Fruit fly (Drosophila melanogaster) whole organism, larva: Measurements from ENCODE around the gene CG16865.

Experiments
- noc ChIP-seq: fragments of 200-800 bp; sonication (Bioruptor generic); optimal IDR thresholded peaks from 3 replicates; lab custom pipeline; 2019; ENCODE audit warnings: missing biosample characterization, mild to moderate bottlenecking, missing genetic modification characterization, moderate library complexity

Gene CG16865

dm6 chr2L:13802075-13802639, 9.2 kb upstream of the CG16865 start:
- TF ChIP-seq noc (tag; lab: Kevin White, UChicago), result no peak

- no peak for TF ChIP-seq noc (tag; lab: Kevin White, UChicago)
Measured at dm6 chr2L:13803032-13803661, 8.2 kb upstream of the CG16865 start, which contains the start of gene CAH1. Gene CAH1, plus strand, starts transcription at chr2L:13803626.

- TF ChIP-seq noc (tag; lab: Kevin White, UChicago), result no peak
Measured at dm6 chr2L:13803805-13804560, 7.3 kb upstream of the CG16865 start.

- TF ChIP-seq noc (tag; lab: Kevin White, UChicago), result no peak
Measured at dm6 chr2L:13804561-13805067, 6.7 kb upstream of the CG16865 start.

dm6 chr2L:13805170-13805569, 6.2 kb upstream of the CG16865 start:
- no peak for TF ChIP-seq noc (tag; lab: Kevin White, UChicago)

- peak; percentile 32 for TF ChIP-seq noc (tag; lab: Kevin White, UChicago)
Measured at dm6 chr2L:13807097-13807496, 4.2 kb upstream of the CG16865 start.

dm6 chr2L:13807959-13808358, 3.4 kb upstream of the CG16865 start:
- no peak for TF ChIP-seq noc (tag; lab: Kevin White, UChicago)

- no peak for TF ChIP-seq noc (tag; lab: Kevin White, UChicago)
Measured at dm6 chr2L:13813156-13813555, 1.8 kb downstream of the CG16865 start, which contains the start of gene CG16888. Gene CG16888, minus strand, starts transcription at chr2L:13813256.

dm6 chr2L:13813604-13814178, 2.4 kb downstream of the CG16865 start, which contains the start of gene Sos:
Gene Sos, plus strand, starts transcription at chr2L:13813816.
- TF ChIP-seq noc (tag; lab: Kevin White, UChicago), result no peak

dm6 chr2L:13820176-13820575, 8.9 kb downstream of the CG16865 start:
- no peak for TF ChIP-seq noc (tag; lab: Kevin White, UChicago)

dm6 chr2L:13820948-13821347, 9.6 kb downstream of the CG16865 start, which contains the start of gene b:
Gene b, plus strand, starts transcription at chr2L:13821248.
- no peak for TF ChIP-seq noc (tag; lab: Kevin White, UChicago)

- no peak for TF ChIP-seq noc (tag; lab: Kevin White, UChicago)
Measured at dm6 chr2L:13827557-13827956, 16.2 kb downstream of the CG16865 start, which contains the start of gene PolG1. Gene PolG1, minus strand, starts transcription at chr2L:13827772.

- TF ChIP-seq noc (tag; lab: Kevin White, UChicago), result no peak
Measured at dm6 chr2L:13829540-13829939, 18.2 kb downstream of the CG16865 start, which contains the start of the genes Arpc1 and Orc5. Gene Arpc1, minus strand, starts transcription at chr2L:13829741. Gene Orc5, plus strand, starts transcription at chr2L:13829837.

dm6 chr2L:13833058-13833457, 21.7 kb downstream of the CG16865 start, which contains the start of the genes GatC, PolG2 and Polr2C:
Gene GatC, minus strand, starts transcription at chr2L:13833105.
Gene PolG2, minus strand, starts transcription at chr2L:13833105.
Gene Polr2C, plus strand, starts transcription at chr2L:13833337.
- TF ChIP-seq noc (tag; lab: Kevin White, UChicago), result no peak
